Worm (Caenorhabditis elegans): ENCODE results near the gene C02B8.7.

The C02B8.7 gene

DNA sequence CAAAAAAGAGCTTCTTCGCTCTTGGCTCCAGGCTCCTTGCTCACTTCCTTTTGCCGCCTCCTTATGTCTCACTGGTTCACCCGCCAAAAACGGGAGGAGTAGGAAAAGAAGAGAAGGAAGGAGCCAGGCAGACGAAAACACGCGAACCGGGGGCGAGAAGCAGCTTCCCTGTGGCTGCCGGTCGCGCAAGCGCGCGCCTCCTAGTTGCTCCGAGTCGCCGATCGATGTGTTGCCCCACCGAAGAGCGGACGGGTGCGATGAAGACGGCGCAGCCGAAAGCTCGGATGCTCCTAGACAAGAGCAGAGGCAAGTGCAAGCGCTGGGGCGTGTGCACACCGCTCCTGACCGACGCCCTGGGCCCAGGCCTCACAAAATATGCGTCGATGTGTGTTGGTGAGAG, 25.9 kb upstream of the C02B8.7 start:
- TF ChIP-seq nhr-71 (tag; optimal IDR thresholded peaks at IDR 0.05), result peak; percentile 39
- peak in 1 of 2 experiments; percentile 27 for TF ChIP-seq lin-35 (GFP tag; optimal IDR thresholded peaks at IDR 0.05)
- no peak for TF ChIP-seq mdl-1 (tag; optimal IDR thresholded peaks at IDR 0.05)
- TF ChIP-seq ztf-11 (tag; optimal IDR thresholded peaks at IDR 0.05), result peak in 1 of 2 experiments; percentile 24
- no peak for TF ChIP-seq jun-1 (tag; optimal IDR thresholded peaks at IDR 0.05)
- TF ChIP-seq fos-1 (tag; optimal IDR thresholded peaks at IDR 0.05), result no peak
- TF ChIP-seq nhr-11 (tag; optimal IDR thresholded peaks at IDR 0.05), result no peak
- no peak for TF ChIP-seq nhr-237 (tag; optimal IDR thresholded peaks at IDR 0.05)
- peak in 1 of 2 experiments; percentile 31 for TF ChIP-seq lsy-2 (tag; optimal IDR thresholded peaks at IDR 0.05)
- TF ChIP-seq fkh-8 (tag; optimal IDR thresholded peaks at IDR 0.05), result peak; percentile 93
- no peak for TF ChIP-seq mep-1 (tag; optimal IDR thresholded peaks at IDR 0.05)
- TF ChIP-seq alr-1 (tag; optimal IDR thresholded peaks at IDR 0.05; ENCODE audit: borderline replicate concordance), result no peak
- TF ChIP-seq dsc-1 (tag; optimal IDR thresholded peaks at IDR 0.05), result peak; percentile 39
- TF ChIP-seq lin-13 (GFP tag; optimal IDR thresholded peaks at IDR 0.05), result no peak
- TF ChIP-seq blmp-1 (tag; optimal IDR thresholded peaks at IDR 0.05), result no peak
- TF ChIP-seq fkh-10 (GFP tag; optimal IDR thresholded peaks at IDR 0.05), result peak; percentile 62
- no peak for TF ChIP-seq unc-98 (GFP tag; IDR thresholded peaks at IDR 0.05)
- TF ChIP-seq lir-3 (tag; optimal IDR thresholded peaks at IDR 0.05; ENCODE audit: poor library complexity), result no peak
- no peak for TF ChIP-seq C04F5.9 (tag; optimal IDR thresholded peaks at IDR 0.05)
- TF ChIP-seq lin-15B (tag; optimal IDR thresholded peaks at IDR 0.05), result no peak
- no peak for TF ChIP-seq vab-15 (tag; optimal IDR thresholded peaks at IDR 0.05)
- no peak for TF ChIP-seq ceh-63 (GFP tag; optimal IDR thresholded peaks at IDR 0.05)
- TF ChIP-seq hpl-2 (GFP tag; optimal IDR thresholded peaks at IDR 0.05), result no peak
- no peak for TF ChIP-seq fkh-4 (tag; optimal IDR thresholded peaks at IDR 0.05; ENCODE audit: borderline replicate concordance)
- no peak for TF ChIP-seq grh-1 (GFP tag; IDR thresholded peaks at IDR 0.05)
- TF ChIP-seq nhr-84 (tag; optimal IDR thresholded peaks at IDR 0.05), result no peak
- TF ChIP-seq ets-5 (GFP tag; IDR thresholded peaks at IDR 0.05), result no peak
- no peak for TF ChIP-seq hlh-4 (tag; optimal IDR thresholded peaks at IDR 0.05)
- TF ChIP-seq Y116A8C.19 (tag; optimal IDR thresholded peaks at IDR 0.05; ENCODE audit: borderline replicate concordance), result no peak
- TF ChIP-seq mef-2 (tag; optimal IDR thresholded peaks at IDR 0.05), result no peak
- no peak for TF ChIP-seq ceh-90 (tag; optimal IDR thresholded peaks at IDR 0.05)
- no peak for TF ChIP-seq pag-3 (tag; optimal IDR thresholded peaks at IDR 0.05; ENCODE audit: borderline replicate concordance, insufficient read depth)
- no peak for TF ChIP-seq nhr-76 (tag; optimal IDR thresholded peaks at IDR 0.05)
- no peak for TF ChIP-seq F16B12.6 (tag; optimal IDR thresholded peaks at IDR 0.05)
- no peak for TF ChIP-seq ama-1 (optimal IDR thresholded peaks at IDR 0.05)
- TF ChIP-seq hlh-17 (GFP tag; optimal IDR thresholded peaks at IDR 0.05; ENCODE audit: borderline replicate concordance), result no peak
- no peak for TF ChIP-seq skn-1 (tag; optimal IDR thresholded peaks at IDR 0.05)
- no peak for TF ChIP-seq egl-27 (tag; optimal IDR thresholded peaks at IDR 0.05)
- no peak for TF ChIP-seq mab-9 (GFP tag; IDR thresholded peaks at IDR 0.05)
- no peak for TF ChIP-seq lin-39 (tag; optimal IDR thresholded peaks at IDR 0.05)
- TF ChIP-seq unc-30 (tag; optimal IDR thresholded peaks at IDR 0.05), result no peak
- peak; percentile 67 for TF ChIP-seq nhr-47 (tag; optimal IDR thresholded peaks at IDR 0.05)
- no peak for TF ChIP-seq elt-2 (tag; optimal IDR thresholded peaks at IDR 0.05)
- no peak for TF ChIP-seq nhr-28 (tag; optimal IDR thresholded peaks at IDR 0.05)
- TF ChIP-seq unc-86 (tag; optimal IDR thresholded peaks at IDR 0.05), result peak; percentile 30
- peak; percentile 7 for TF ChIP-seq tbx-2 (tag; optimal IDR thresholded peaks at IDR 0.05)
- TF ChIP-seq unc-62 (GFP tag; optimal IDR thresholded peaks at IDR 0.05), result no peak
- no peak for TF ChIP-seq zag-1 (tag; optimal IDR thresholded peaks at IDR 0.05)
- no peak for TF ChIP-seq pqm-1 (tag; optimal IDR thresholded peaks at IDR 0.05)
- TF ChIP-seq nhr-90 (tag; optimal IDR thresholded peaks at IDR 0.05; ENCODE audit: poor library complexity), result no peak
- TF ChIP-seq aly-2 (tag; optimal IDR thresholded peaks at IDR 0.05), result no peak
- no peak for TF ChIP-seq efl-1 (optimal IDR thresholded peaks at IDR 0.05)
- peak in 1 of 2 experiments; percentile 4 for TF ChIP-seq efl-1 (GFP tag; optimal IDR thresholded peaks at IDR 0.05 in 1 of 2)
- TF ChIP-seq nhr-20 (tag; optimal IDR thresholded peaks at IDR 0.05), result no peak
